Fruit fly (Drosophila melanogaster): ENCODE data around the gene InR.

InR gene

dm6 chr3R:21654755-21655154 is 35.6 kb upstream of the InR start:
- TF ChIP-seq pan (optimal IDR thresholded peaks at IDR 0.05) (no peak), EcR (GFP tag; optimal IDR thresholded peaks at IDR 0.05) (no peak), usp (GFP tag; optimal IDR thresholded peaks at IDR 0.05) (no peak)

dm6 chr3R:21653434-21653833 is 34.3 kb upstream of the InR start:
- no peak for TF ChIP-seq psq (optimal IDR thresholded peaks at IDR 0.05)
- TF ChIP-seq pan (optimal IDR thresholded peaks at IDR 0.05): no peak
- no peak for TF ChIP-seq Dll (optimal IDR thresholded peaks at IDR 0.05)
- no peak for TF ChIP-seq EcR (GFP tag; optimal IDR thresholded peaks at IDR 0.05)
- no peak for TF ChIP-seq usp (GFP tag; optimal IDR thresholded peaks at IDR 0.05)
- TF ChIP-seq CG8478 (optimal IDR thresholded peaks at IDR 0.05): no peak

dm6 chr3R:21652891-21653394 is 33.8 kb upstream of the InR start:
- TF ChIP-seq psq (optimal IDR thresholded peaks at IDR 0.05) (no peak), CG8478 (optimal IDR thresholded peaks at IDR 0.05) (no peak), Dll (optimal IDR thresholded peaks at IDR 0.05) (no peak), EcR (GFP tag; optimal IDR thresholded peaks at IDR 0.05) (no peak), pan (optimal IDR thresholded peaks at IDR 0.05) (no peak), usp (GFP tag; optimal IDR thresholded peaks at IDR 0.05) (no peak)

- TF ChIP-seq EcR (GFP tag; optimal IDR thresholded peaks at IDR 0.05) (no peak), usp (GFP tag; optimal IDR thresholded peaks at IDR 0.05) (no peak), psq (optimal IDR thresholded peaks at IDR 0.05) (no peak), CG8478 (optimal IDR thresholded peaks at IDR 0.05) (peak; percentile 14), pan (optimal IDR thresholded peaks at IDR 0.05) (peak; percentile 85), Dll (optimal IDR thresholded peaks at IDR 0.05) (no peak)
Measured at dm6 chr3R:21651048-21651887, 32.1 kb upstream of the InR start.

- no peak for TF ChIP-seq EcR (GFP tag; optimal IDR thresholded peaks at IDR 0.05)
- no peak for TF ChIP-seq CG8478 (optimal IDR thresholded peaks at IDR 0.05)
- TF ChIP-seq pan (optimal IDR thresholded peaks at IDR 0.05): no peak
- TF ChIP-seq usp (GFP tag; optimal IDR thresholded peaks at IDR 0.05): no peak
- no peak for TF ChIP-seq psq (optimal IDR thresholded peaks at IDR 0.05)
- TF ChIP-seq Dll (optimal IDR thresholded peaks at IDR 0.05): no peak
Measured at dm6 chr3R:21650506-21650905, 31.4 kb upstream of the InR start.

dm6 chr3R:21649823-21650499 is 30.8 kb upstream of the InR start:
- TF ChIP-seq Dll (optimal IDR thresholded peaks at IDR 0.05) (no peak), psq (optimal IDR thresholded peaks at IDR 0.05) (no peak), EcR (GFP tag; optimal IDR thresholded peaks at IDR 0.05) (no peak), usp (GFP tag; optimal IDR thresholded peaks at IDR 0.05) (no peak), pan (optimal IDR thresholded peaks at IDR 0.05) (no peak), CG8478 (optimal IDR thresholded peaks at IDR 0.05) (no peak)

dm6 chr3R:21649053-21649821 is 30.1 kb upstream of the InR start:
- TF ChIP-seq EcR (GFP tag; optimal IDR thresholded peaks at IDR 0.05): no peak
- TF ChIP-seq pan (optimal IDR thresholded peaks at IDR 0.05): peak; percentile 74

- TF ChIP-seq pan (optimal IDR thresholded peaks at IDR 0.05): no peak
Measured at dm6 chr3R:21648460-21648859, 29.3 kb upstream of the InR start.

- TF ChIP-seq psq (optimal IDR thresholded peaks at IDR 0.05) (no peak), CG8478 (optimal IDR thresholded peaks at IDR 0.05) (no peak), usp (GFP tag; optimal IDR thresholded peaks at IDR 0.05) (no peak), pan (optimal IDR thresholded peaks at IDR 0.05) (no peak), Dll (optimal IDR thresholded peaks at IDR 0.05) (no peak)
Measured at dm6 chr3R:21645904-21646664, 27.0 kb upstream of the InR start.

dm6 chr3R:21644222-21644621 is 25.1 kb upstream of the InR start:
- TF ChIP-seq pan (optimal IDR thresholded peaks at IDR 0.05): no peak
- TF ChIP-seq EcR (GFP tag; optimal IDR thresholded peaks at IDR 0.05): no peak
- TF ChIP-seq usp (GFP tag; optimal IDR thresholded peaks at IDR 0.05): no peak
- no peak for TF ChIP-seq Dll (optimal IDR thresholded peaks at IDR 0.05)
- TF ChIP-seq psq (optimal IDR thresholded peaks at IDR 0.05): no peak
- TF ChIP-seq CG8478 (optimal IDR thresholded peaks at IDR 0.05): no peak

dm6 chr3R:21643197-21643596 is 24.1 kb upstream of the InR start:
- no peak for TF ChIP-seq EcR (GFP tag; optimal IDR thresholded peaks at IDR 0.05)
- no peak for TF ChIP-seq pan (optimal IDR thresholded peaks at IDR 0.05)
- no peak for TF ChIP-seq Dll (optimal IDR thresholded peaks at IDR 0.05)
- TF ChIP-seq CG8478 (optimal IDR thresholded peaks at IDR 0.05): no peak
- no peak for TF ChIP-seq usp (GFP tag; optimal IDR thresholded peaks at IDR 0.05)
- TF ChIP-seq psq (optimal IDR thresholded peaks at IDR 0.05): no peak

All from whole organism.